Worm (Caenorhabditis elegans) whole organism, L3 larva: ENCODE data around the gene K04A8.20.

Experiments
- aly-2 ChIP-seq: fragments of 150-350 bp; optimal IDR thresholded peaks from 2 replicates; lab custom pipeline; 2014; ENCODE audit warnings: missing biosample characterization, missing genetic modification characterization
- ama-1 ChIP-seq: fragments of 150-350 bp; optimal IDR thresholded peaks from 2 replicates; lab custom pipeline; 2018
- ceh-28 ChIP-seq: fragments of 150-350 bp; optimal IDR thresholded peaks from 2 replicates; lab custom pipeline; 2014; ENCODE audit warnings: missing biosample characterization, missing genetic modification reagents, missing genetic modification characterization
- ceh-9 ChIP-seq: sonication (generic microtip); optimal IDR thresholded peaks from 2 replicates; lab custom pipeline; 2018; ENCODE audit warnings: missing biosample characterization, missing genetic modification characterization
- elt-3 ChIP-seq, 3 experiments: fragments of 150-350 bp in 1 of 3; sonication (generic microtip) in 2 of 3; optimal IDR thresholded peaks; 2 replicates in 2 of 3; 4 replicates in 1 of 3; lab custom pipeline; 2014 to 2017; ENCODE audit warnings: missing biosample characterization in 3 of 3, missing genetic modification characterization in 3 of 3
- jun-1 ChIP-seq: fragments of 150-350 bp; optimal IDR thresholded peaks from 2 replicates; lab custom pipeline; 2014; ENCODE audit warnings: missing biosample characterization, missing genetic modification reagents, missing genetic modification characterization
- nhr-11 ChIP-seq: fragments of 150-350 bp; optimal IDR thresholded peaks from 2 replicates; lab custom pipeline; 2014; ENCODE audit warnings: missing biosample characterization, missing genetic modification characterization
- nhr-76 ChIP-seq: fragments of 150-350 bp; sonication (generic microtip); optimal IDR thresholded peaks from 5 replicates; lab custom pipeline; 2014; ENCODE audit warnings: missing biosample characterization, missing genetic modification characterization
- zag-1 ChIP-seq: fragments of 150-350 bp; optimal IDR thresholded peaks from 2 replicates; lab custom pipeline; 2014; ENCODE audit warnings: missing biosample characterization, missing genetic modification characterization
- ztf-11 ChIP-seq: fragments of 150-350 bp; optimal IDR thresholded peaks from 2 replicates; lab custom pipeline; 2014; ENCODE audit warnings: missing biosample characterization, missing genetic modification characterization
- ztf-4 ChIP-seq: fragments of 150-350 bp; optimal IDR thresholded peaks from 2 replicates; lab custom pipeline; 2014; ENCODE audit warnings: missing biosample characterization, missing genetic modification characterization

DNA sequence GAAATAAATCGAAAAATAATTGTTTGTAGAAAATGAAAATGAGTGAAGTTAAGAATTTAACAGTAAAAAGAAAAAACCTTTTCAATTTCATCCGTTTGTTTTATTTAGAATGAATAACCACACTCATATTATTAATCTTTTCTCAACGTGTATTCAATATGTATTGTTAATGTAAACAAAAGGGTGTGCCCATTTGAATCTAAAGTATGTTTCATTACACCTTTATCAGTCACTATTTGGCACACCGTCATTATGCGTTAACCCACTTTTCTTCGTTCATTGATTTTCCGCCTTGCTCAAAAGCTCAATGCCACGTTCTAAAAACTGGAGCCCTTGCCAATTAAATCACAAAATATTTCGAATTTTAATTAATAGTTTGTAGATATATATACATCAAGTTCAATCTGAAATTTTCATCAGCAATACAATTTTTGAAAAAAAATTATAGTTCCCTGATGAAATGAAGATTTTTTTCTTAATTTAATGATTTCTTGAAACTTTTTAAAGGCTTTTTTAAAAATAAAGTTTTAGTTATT is 16.7 kb downstream of the K04A8.20 start, which contains the start of gene K04A8.1:
- TF ChIP-seq elt-3 (tag; optimal IDR thresholded peaks at IDR 0.05; lab: Kevin White, UChicago): no peak
- TF ChIP-seq nhr-76 (tag; lab: Kevin White, UChicago): no peak
- TF ChIP-seq jun-1 (tag; lab: Kevin White, UChicago): no peak
- no peak for TF ChIP-seq nhr-11 (tag; lab: Kevin White, UChicago)
- TF ChIP-seq ama-1 (lab: Kevin White, UChicago): no peak
- no peak for TF ChIP-seq zag-1 (tag; lab: Kevin White, UChicago)
- no peak for TF ChIP-seq ztf-11 (tag; lab: Kevin White, UChicago)
- TF ChIP-seq ztf-4 (tag; lab: Kevin White, UChicago): no peak
- TF ChIP-seq ceh-9 (tag; lab: Kevin White, UChicago): no peak
- no peak for TF ChIP-seq ceh-28
- no peak for TF ChIP-seq aly-2
